Fruit fly (Drosophila melanogaster) whole organism, embryonic: ENCODE results near the gene CG3434.

Experiments
- Abd-B ChIP-seq: fragments of 200-800 bp; sonication (Bioruptor generic); optimal IDR thresholded peaks from 2 replicates; lab custom pipeline; 2018; ENCODE audit warnings: missing biosample characterization, mild to moderate bottlenecking, missing genetic modification characterization, moderate library complexity
- Awh ChIP-seq: fragments of 200-800 bp; sonication (Bioruptor generic); IDR thresholded peaks from 2 replicates; pipeline ENCODE4, ENCODE4 v1.3.6; 2022; ENCODE audit warnings: missing biosample characterization, missing genetic modification characterization
- CG11085 ChIP-seq: fragments of 200-800 bp; sonication (Bioruptor generic); IDR thresholded peaks from 2 replicates; pipeline ENCODE4 v1.3.6; 2022; ENCODE audit warnings: missing biosample characterization, missing genetic modification characterization
- CG12219 ChIP-seq: fragments of 200-800 bp; sonication (Bioruptor generic); optimal IDR thresholded peaks from 3 replicates; lab custom pipeline; 2018; ENCODE audit warnings: missing biosample characterization, mild to moderate bottlenecking, missing genetic modification characterization
- CG13123 ChIP-seq: fragments of 200-800 bp; sonication (Bioruptor generic); optimal IDR thresholded peaks from 2 replicates; lab custom pipeline; 2016; ENCODE audit warnings: missing biosample characterization, missing genetic modification characterization
- CG18262 ChIP-seq: fragments of 200-800 bp; optimal IDR thresholded peaks from 3 replicates; lab custom pipeline; 2019; ENCODE audit warnings: missing biosample characterization, mild to moderate bottlenecking, missing genetic modification characterization, moderate library complexity
- CG2678 ChIP-seq: fragments of 200-800 bp; sonication (Bioruptor generic); optimal IDR thresholded peaks from 3 replicates; lab custom pipeline; 2019; ENCODE audit warnings: missing biosample characterization, mild to moderate bottlenecking, missing genetic modification characterization, moderate library complexity
- CG31441 ChIP-seq: fragments of 200-800 bp; sonication (Bioruptor generic); IDR thresholded peaks from 2 replicates; pipeline ENCODE4 v1.3.6; 2022; ENCODE audit warnings: missing biosample characterization, missing genetic modification characterization
- CG32532 ChIP-seq: fragments of 200-800 bp; sonication (Bioruptor generic); IDR thresholded peaks from 2 replicates; pipeline ENCODE4 v1.3.6; 2022; ENCODE audit warnings: missing biosample characterization, missing genetic modification characterization
- CG4424 ChIP-seq: fragments of 200-800 bp; sonication (Bioruptor generic); optimal IDR thresholded peaks from 3 replicates; lab custom pipeline; 2016; ENCODE audit warnings: missing biosample characterization, missing genetic modification characterization
- CG4820 ChIP-seq: fragments of 200-800 bp; sonication (Bioruptor generic); optimal IDR thresholded peaks from 3 replicates; lab custom pipeline; 2016; ENCODE audit warnings: missing biosample characterization, missing genetic modification characterization
- CG5245 ChIP-seq: fragments of 200-800 bp; sonication (Bioruptor generic); optimal IDR thresholded peaks from 3 replicates; lab custom pipeline; 2016; ENCODE audit warnings: missing biosample characterization, missing genetic modification characterization
- CG7745 ChIP-seq: fragments of 200-800 bp; sonication (Bioruptor generic); optimal IDR thresholded peaks from 2 replicates; lab custom pipeline; 2018; ENCODE audit warnings: missing biosample characterization, mild to moderate bottlenecking, missing genetic modification characterization, moderate library complexity
- CG7987 ChIP-seq: fragments of 200-800 bp; sonication (Bioruptor generic); optimal IDR thresholded peaks from 2 replicates; lab custom pipeline; 2018; ENCODE audit warnings: missing biosample characterization, mild to moderate bottlenecking, missing genetic modification characterization, moderate library complexity
- CG8388 ChIP-seq: fragments of 200-800 bp; sonication (Bioruptor generic); optimal IDR thresholded peaks from 2 replicates; lab custom pipeline; 2019; ENCODE audit warnings: missing biosample characterization, mild to moderate bottlenecking, missing genetic modification characterization, moderate library complexity
- CG9609 ChIP-seq: fragments of 200-800 bp; sonication (Bioruptor generic); optimal IDR thresholded peaks from 3 replicates; lab custom pipeline; 2016; ENCODE audit warnings: missing biosample characterization, missing genetic modification characterization
- CG9932 ChIP-seq: fragments of 200-800 bp; sonication (Bioruptor generic); IDR thresholded peaks from 2 replicates; pipeline ENCODE4 v1.3.6; 2022; ENCODE audit warnings: missing biosample characterization, missing genetic modification characterization
- CTCF ChIP-seq: fragments of 200-800 bp; sonication (Bioruptor generic); optimal IDR thresholded peaks from 2 replicates; lab custom pipeline; 2017; ENCODE audit warnings: missing biosample characterization, mild to moderate bottlenecking, missing genetic modification characterization, moderate library complexity
- CoRest ChIP-seq: fragments of 200-800 bp; sonication (Bioruptor generic); optimal IDR thresholded peaks from 3 replicates; lab custom pipeline; 2018; ENCODE audit warnings: missing biosample characterization, mild to moderate bottlenecking, missing genetic modification characterization, moderate library complexity
- CrebB ChIP-seq: fragments of 200-800 bp; sonication (Bioruptor generic); optimal IDR thresholded peaks from 3 replicates; lab custom pipeline; 2018; ENCODE audit warnings: missing biosample characterization, mild to moderate bottlenecking, missing genetic modification characterization
- Dll ChIP-seq: fragments of 200-800 bp; sonication (Bioruptor generic); IDR thresholded peaks from 4 replicates; pipeline ENCODE4 v1.3.6; 2022; ENCODE audit warnings: missing biosample characterization, missing genetic modification characterization; ENCODE audit not compliant: partially characterized antibody
- Gug ChIP-seq: fragments of 200-800 bp; sonication (Bioruptor generic); IDR thresholded peaks from 4 replicates; pipeline ENCODE4 v1.3.6; 2022; ENCODE audit warnings: missing biosample characterization, missing genetic modification characterization
- Hr78 ChIP-seq, 2 experiments: fragments of 200-800 bp in 1 of 2; fragments of >200 bp in 1 of 2; sonication (Bioruptor generic) in 1 of 2; optimal IDR thresholded peaks; 2 replicates each; lab custom pipeline; 2017 to 2019; ENCODE audit warnings: missing biosample characterization in 2 of 2, missing genetic modification characterization in 2 of 2, mild to moderate bottlenecking in 1 of 2, moderate library complexity in 1 of 2
- Opbp ChIP-seq: fragments of 200-800 bp; sonication (Bioruptor generic); IDR thresholded peaks from 3 replicates; pipeline ENCODE4 v1.3.6; 2022; ENCODE audit warnings: missing biosample characterization, missing genetic modification characterization; ENCODE audit not compliant: partially characterized antibody
- Sin3A ChIP-seq: fragments of >200 bp; optimal IDR thresholded peaks from 2 replicates; lab custom pipeline; 2018
- Sox102F ChIP-seq: fragments of 200-800 bp; sonication (Bioruptor generic); optimal IDR thresholded peaks from 2 replicates; lab custom pipeline; 2018; ENCODE audit warnings: missing biosample characterization, mild to moderate bottlenecking, missing genetic modification characterization, moderate library complexity
- Stat92E ChIP-seq, 3 experiments: fragments of >200 bp in 2 of 3; fragments of 200-800 bp in 1 of 3; sonication (Bioruptor generic) in 1 of 3; optimal IDR thresholded peaks; 2 replicates each; lab custom pipeline; 2017 to 2019; ENCODE audit warnings: missing biosample characterization in 3 of 3, missing genetic modification characterization in 3 of 3, mild to moderate bottlenecking in 1 of 3, moderate library complexity in 1 of 3
- Taf1 ChIP-seq: fragments of 200-800 bp; sonication (Bioruptor generic); IDR thresholded peaks from 2 replicates; pipeline ENCODE4 v1.3.6; 2022; ENCODE audit warnings: missing biosample characterization, missing genetic modification characterization
- Trl ChIP-seq, 3 experiments: fragments of >200 bp in 2 of 3; fragments of 200-800 bp in 1 of 3; sonication (Bioruptor generic) in 1 of 3; optimal IDR thresholded peaks; 2 replicates in 1 of 3; 3 replicates in 2 of 3; lab custom pipeline; 2016 to 2017; ENCODE audit warnings: missing biosample characterization in 1 of 3, missing genetic modification characterization in 1 of 3
- ara ChIP-seq: fragments of 200-800 bp; sonication (Bioruptor generic); IDR thresholded peaks from 2 replicates; pipeline ENCODE4 v1.3.6; 2022; ENCODE audit warnings: missing biosample characterization, missing genetic modification characterization
- bigmax ChIP-seq: fragments of 200-800 bp; sonication (Bioruptor generic); optimal IDR thresholded peaks from 2 replicates; lab custom pipeline; 2018; ENCODE audit warnings: missing biosample characterization, mild to moderate bottlenecking, missing genetic modification characterization
- croc ChIP-seq: fragments of 200-800 bp; sonication (Bioruptor generic); conservative IDR thresholded peaks from 3 replicates; pipeline ENCODE4 v1.3.6; 2022; ENCODE audit warnings: missing biosample characterization, missing genetic modification characterization
- emc ChIP-seq: fragments of 200-800 bp; sonication (Bioruptor generic); optimal IDR thresholded peaks from 2 replicates; lab custom pipeline; 2016; ENCODE audit warnings: missing biosample characterization, missing genetic modification characterization
- gce ChIP-seq: fragments of 200-800 bp; sonication (Bioruptor generic); IDR thresholded peaks from 3 replicates; pipeline ENCODE4 v1.3.6; 2022; ENCODE audit warnings: missing biosample characterization, missing genetic modification characterization
- gcm ChIP-seq: fragments of 200-800 bp; sonication (Bioruptor generic); optimal IDR thresholded peaks from 2 replicates; lab custom pipeline; 2019; ENCODE audit warnings: missing biosample characterization, mild to moderate bottlenecking, missing genetic modification characterization, moderate library complexity
- gsb ChIP-seq: fragments of 200-800 bp; sonication (Bioruptor generic); IDR thresholded peaks from 2 replicates; pipeline ENCODE4 v1.3.6; 2022; ENCODE audit warnings: missing biosample characterization, missing genetic modification characterization
- her ChIP-seq: fragments of 200-800 bp; sonication (Bioruptor generic); optimal IDR thresholded peaks from 2 replicates; lab custom pipeline; 2016; ENCODE audit warnings: missing biosample characterization, missing genetic modification characterization
- lab ChIP-seq: fragments of 200-800 bp; sonication (Bioruptor generic); optimal IDR thresholded peaks from 3 replicates; lab custom pipeline; 2017; ENCODE audit warnings: missing biosample characterization, missing genetic modification characterization, mild to moderate bottlenecking, moderate library complexity, missing genetic modification reagents
- lilli ChIP-seq: fragments of 200-800 bp; sonication (Bioruptor generic); optimal IDR thresholded peaks from 3 replicates; lab custom pipeline; 2016; ENCODE audit warnings: missing biosample characterization, missing genetic modification characterization
- mld ChIP-seq: fragments of 200-800 bp; sonication (Bioruptor generic); IDR thresholded peaks from 3 replicates; pipeline ENCODE4 v1.3.6; 2022; ENCODE audit warnings: missing biosample characterization, missing genetic modification characterization; ENCODE audit not compliant: partially characterized antibody
- nom ChIP-seq: fragments of 200-800 bp; sonication (Bioruptor generic); optimal IDR thresholded peaks from 2 replicates; lab custom pipeline; 2017; ENCODE audit warnings: missing biosample characterization, missing genetic modification characterization, mild to moderate bottlenecking, moderate library complexity, missing genetic modification reagents
- pros ChIP-seq: fragments of 200-800 bp; sonication (Bioruptor generic); optimal IDR thresholded peaks from 3 replicates; lab custom pipeline; 2019; ENCODE audit warnings: missing biosample characterization, mild to moderate bottlenecking, missing genetic modification characterization, moderate library complexity
- scrt ChIP-seq: fragments of 200-800 bp; sonication (Bioruptor generic); optimal IDR thresholded peaks from 2 replicates; lab custom pipeline; 2018; ENCODE audit warnings: missing biosample characterization, mild to moderate bottlenecking, missing genetic modification characterization, moderate library complexity
- sd ChIP-seq: fragments of 200-800 bp; sonication (Bioruptor generic); optimal IDR thresholded peaks from 3 replicates; lab custom pipeline; 2018; ENCODE audit warnings: missing biosample characterization, mild to moderate bottlenecking, missing genetic modification characterization, moderate library complexity
- so ChIP-seq: fragments of 200-800 bp; sonication (Bioruptor generic); IDR thresholded peaks from 3 replicates; pipeline ENCODE4 v1.3.6; 2022; ENCODE audit warnings: missing biosample characterization, missing genetic modification characterization
- sr ChIP-seq: fragments of 200-800 bp; sonication (Bioruptor generic); IDR thresholded peaks from 3 replicates; pipeline ENCODE4 v1.3.6; 2022; ENCODE audit warnings: missing biosample characterization, missing genetic modification characterization
- tin ChIP-seq: fragments of 200-800 bp; sonication (Bioruptor generic); optimal IDR thresholded peaks from 3 replicates; lab custom pipeline; 2016; ENCODE audit warnings: missing biosample characterization, missing genetic modification characterization
- ttk ChIP-seq: fragments of 200-800 bp; sonication (Bioruptor generic); IDR thresholded peaks from 2 replicates; pipeline ENCODE4 v2.1.2; 2022; ENCODE audit warnings: missing biosample characterization, missing genetic modification characterization
- wdn ChIP-seq: fragments of 200-800 bp; sonication (Bioruptor generic); IDR thresholded peaks from 2 replicates; pipeline ENCODE4 v1.3.6; 2022; ENCODE audit warnings: missing biosample characterization, missing genetic modification characterization
- zen2 ChIP-seq: fragments of 200-800 bp; sonication (Bioruptor generic); IDR thresholded peaks from 3 replicates; pipeline ENCODE4 v1.3.6; 2022; ENCODE audit warnings: missing biosample characterization, missing genetic modification characterization; ENCODE audit not compliant: partially characterized antibody

The CG3434 gene

DNA sequence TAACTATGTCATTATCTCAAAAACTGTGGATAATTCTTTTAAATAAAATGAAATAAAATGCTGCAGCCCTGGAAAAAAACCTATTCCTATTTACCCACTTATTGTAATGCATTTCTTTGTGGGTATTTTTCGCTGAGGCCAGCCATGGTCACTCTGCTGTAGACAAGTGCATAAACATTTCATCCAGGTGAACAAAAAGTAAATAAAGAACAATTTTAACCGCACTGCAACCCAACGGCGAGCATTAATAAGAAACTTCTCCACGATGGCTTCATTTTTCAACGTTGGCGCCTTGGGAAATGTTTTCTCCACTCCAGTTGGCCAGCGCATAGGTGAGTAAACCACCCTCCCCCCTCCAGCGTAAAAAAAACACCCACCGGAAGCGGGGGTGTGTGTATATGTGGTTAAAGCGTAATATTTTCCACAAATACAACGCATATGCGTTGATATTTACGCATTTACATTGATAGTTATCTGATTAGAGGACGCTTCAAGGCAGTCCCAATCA, 13.8 kb downstream of the CG3434 start, which contains the start of gene CG3529 (continued):
- TF ChIP-seq Sox102F (GFP tag; lab: Kevin White, UChicago) (peak; percentile 21), Trl (optimal IDR thresholded peaks at IDR 0.05; lab: Kevin White, UChicago) (no peak), Trl (GFP tag; optimal IDR thresholded peaks at IDR 0.05; lab: Kevin White, UChicago) (no peak), CG7987 (peak; percentile 4), lab (GFP tag; lab: Kevin White, UChicago) (peak; percentile 23), CG13123 (GFP tag; lab: Kevin White, UChicago) (no peak), Sin3A (lab: Kevin White, UChicago) (peak; percentile 25), CG18262 (tag; lab: Kevin White, UChicago) (peak; percentile 18), croc (GFP tag; lab: Robert Waterston, UW) (no peak), CG11085 (no peak), CG7745 (tag; lab: Kevin White, UChicago) (no peak), CG31441 (GFP tag; lab: Robert Waterston, UW) (peak; percentile 40; the same call in 1 of the 2 replicates), bigmax (GFP tag; lab: Kevin White, UChicago) (peak; percentile 1), CG9932 (GFP tag; lab: Robert Waterston, UW) (peak; percentile 42; the same call in 1 of the 2 replicates), so (GFP tag; lab: Robert Waterston, UW) (0 out of 3 replicates have a peak, but pooled peaks have one; percentile 28), CG5245 (GFP tag; lab: Kevin White, UChicago) (no peak), her (GFP tag; lab: Kevin White, UChicago) (peak; percentile 78), Stat92E (GFP tag; optimal IDR thresholded peaks at IDR 0.05; lab: Kevin White, UChicago) (peak in 1 of 3 experiments; percentile 54), CG2678 (peak; percentile 23), Abd-B (no peak), ara (GFP tag; lab: Robert Waterston, UW) (no peak), gsb (GFP tag; lab: Robert Waterston, UW) (0 out of 2 replicates have a peak, but pooled peaks have one; percentile 28), nom (peak; percentile 51), emc (GFP tag; lab: Kevin White, UChicago) (no peak), CG4820 (GFP tag; lab: Kevin White, UChicago) (no peak), tin (GFP tag; lab: Kevin White, UChicago) (peak; percentile 3), ttk (GFP tag; lab: Robert Waterston, UW) (peak; percentile 23; the same call in 1 of the 2 replicates), CG4424 (peak; percentile 16), sr (GFP tag; lab: Robert Waterston, UW) (peak; percentile 62; the same call in 2 of the 3 replicates), Dll (GFP tag; lab: Robert Waterston, UW) (no peak), lilli (GFP tag; lab: Kevin White, UChicago) (peak; percentile 21), CG32532 (GFP tag; lab: Robert Waterston, UW) (peak; percentile 47), CG9609 (GFP tag; lab: Kevin White, UChicago) (no peak), CG8388 (no peak), gce (GFP tag; lab: Robert Waterston, UW) (no peak), mld (no peak), CG12219 (peak; percentile 4), CTCF (GFP tag; lab: Kevin White, UChicago) (peak; percentile 3), Gug (GFP tag; lab: Robert Waterston, UW) (no peak), scrt (GFP tag; lab: Kevin White, UChicago) (peak; percentile 2), zen2 (no peak), wdn (GFP tag; lab: Robert Waterston, UW) (no peak), CoRest (peak; percentile 49), Opbp (GFP tag; lab: Robert Waterston, UW) (no peak), gcm (GFP tag; lab: Kevin White, UChicago) (peak; percentile 3), Hr78 (GFP tag; optimal IDR thresholded peaks at IDR 0.05; lab: Kevin White, UChicago) (no peak), CrebB (tag; lab: Kevin White, UChicago) (peak; percentile 3), sd (tag; lab: Kevin White, UChicago) (no peak), Awh (GFP tag; lab: Robert Waterston, UW) (no peak), Taf1 (GFP tag; lab: Robert Waterston, UW) (no peak), pros (GFP tag; lab: Kevin White, UChicago) (no peak)
